Worm (Caenorhabditis elegans): ENCODE measurements around the gene ubh-3.

Gene ubh-3

ce11 chrV:6515344-6515743 is 6.7 kb upstream of the ubh-3 start:
- no peak for TF ChIP-seq B0019.2 (GFP tag; conservative IDR thresholded peaks at IDR 0.05)
- TF ChIP-seq hsf-1 (GFP tag; IDR thresholded peaks at IDR 0.05) = no peak
- TF ChIP-seq nfya-2 (GFP tag; IDR thresholded peaks at IDR 0.05) = 0 out of 2 replicates have a peak, but pooled peaks have one; percentile 34
- no peak for TF ChIP-seq lir-1 (GFP tag; conservative IDR thresholded peaks at IDR 0.05)
- no peak for TF ChIP-seq egl-44 (GFP tag; IDR thresholded peaks at IDR 0.05)
- no peak for TF ChIP-seq Y95B8A.8 (GFP tag; IDR thresholded peaks at IDR 0.05)
- no peak for TF ChIP-seq sptf-2 (GFP tag; optimal IDR thresholded peaks at IDR 0.05)
- TF ChIP-seq ztf-22 (GFP tag; optimal IDR thresholded peaks at IDR 0.05) = no peak
- TF ChIP-seq efl-1 (GFP tag; optimal IDR thresholded peaks at IDR 0.05) = no peak
- TF ChIP-seq nhr-27 (tag; optimal IDR thresholded peaks at IDR 0.05) = no peak
- TF ChIP-seq B0336.3 (GFP tag; IDR thresholded peaks at IDR 0.05) = peak; percentile 37; the same call in 1 of the 2 replicates
- no peak for TF ChIP-seq K11D2.4 (GFP tag; IDR thresholded peaks at IDR 0.05)
- TF ChIP-seq xnd-1 (tag; optimal IDR thresholded peaks at IDR 0.05) = no peak
- no peak for TF ChIP-seq F57A8.1 (GFP tag; optimal IDR thresholded peaks at IDR 0.05)
- no peak for TF ChIP-seq attf-6 (GFP tag; IDR thresholded peaks at IDR 0.05)
- TF ChIP-seq rpc-1 (optimal IDR thresholded peaks at IDR 0.05) = no peak
- no peak for TF ChIP-seq rpc-1 (tag; optimal IDR thresholded peaks at IDR 0.05)
- no peak for TF ChIP-seq Y53F4B.3 (GFP tag; IDR thresholded peaks at IDR 0.05)
- TF ChIP-seq zim-3 (tag; optimal IDR thresholded peaks at IDR 0.05) = no peak
- TF ChIP-seq lsl-1 (GFP tag; optimal IDR thresholded peaks at IDR 0.05) = no peak
- TF ChIP-seq rec-8 (tag; optimal IDR thresholded peaks at IDR 0.05) = no peak
- no peak for TF ChIP-seq mxl-1 (tag; optimal IDR thresholded peaks at IDR 0.05)
- no peak for TF ChIP-seq F52B5.7 (tag; optimal IDR thresholded peaks at IDR 0.05)
- no peak for TF ChIP-seq nfya-1 (tag; optimal IDR thresholded peaks at IDR 0.05; ENCODE audit: borderline replicate concordance, insufficient read depth)
- TF ChIP-seq nhr-90 (tag; optimal IDR thresholded peaks at IDR 0.05) = no peak
- TF ChIP-seq bed-1 (GFP tag; IDR thresholded peaks at IDR 0.05) = 0 out of 2 replicates have a peak, but pooled peaks have one; percentile 27
- TF ChIP-seq nfyb-1 (GFP tag; IDR thresholded peaks at IDR 0.05) = no peak
- TF ChIP-seq B0035.1 (tag; optimal IDR thresholded peaks at IDR 0.05) = no peak
- TF ChIP-seq hmg-20 (GFP tag; IDR thresholded peaks at IDR 0.05) = peak; percentile 4; the same call in 1 of the 2 replicates
- TF ChIP-seq B0261.1 (tag; optimal IDR thresholded peaks at IDR 0.05) = no peak
- no peak for TF ChIP-seq attf-5 (GFP tag; optimal IDR thresholded peaks at IDR 0.05)
- peak; percentile 55; the same call in 1 of the 2 replicates for TF ChIP-seq madf-3 (GFP tag; IDR thresholded peaks at IDR 0.05)
- no peak for TF ChIP-seq gei-17 (GFP tag; optimal IDR thresholded peaks at IDR 0.05)
- peak; percentile 21 for TF ChIP-seq pha-4 (tag; optimal IDR thresholded peaks at IDR 0.05)
- TF ChIP-seq cebp-1 (GFP tag; IDR thresholded peaks at IDR 0.05) = no peak
- no peak for TF ChIP-seq cebp-1 (tag; optimal IDR thresholded peaks at IDR 0.05)
- TF ChIP-seq dpl-1 (GFP tag; optimal IDR thresholded peaks at IDR 0.05) = no peak
- TF ChIP-seq ZK185.1 (tag; optimal IDR thresholded peaks at IDR 0.05; ENCODE audit: poor library complexity, severe bottlenecking) = peak; percentile 59
- TF ChIP-seq snpc-3.4 (tag; optimal IDR thresholded peaks at IDR 0.05) = no peak

- peak; percentile 27; the same call in 1 of the 2 replicates for TF ChIP-seq lin-26 (GFP tag; IDR thresholded peaks at IDR 0.05)
- TF ChIP-seq lin-35 (GFP tag; optimal IDR thresholded peaks at IDR 0.05) = peak in 1 of 3 experiments; percentile 59
- no peak for TF ChIP-seq C17E4.6 (GFP tag; IDR thresholded peaks at IDR 0.05)
- TF ChIP-seq ZK185.1 (tag; optimal IDR thresholded peaks at IDR 0.05; ENCODE audit: poor library complexity, severe bottlenecking) = peak; percentile 22
- TF ChIP-seq die-1 (tag; optimal IDR thresholded peaks at IDR 0.05) = peak; percentile 41
- peak; percentile 80 for TF ChIP-seq madf-3 (GFP tag; IDR thresholded peaks at IDR 0.05)
- TF ChIP-seq hsf-1 (GFP tag; IDR thresholded peaks at IDR 0.05) = peak; percentile 12; the same call in 1 of the 2 replicates
- peak; percentile 47 for TF ChIP-seq unc-130 (GFP tag; optimal IDR thresholded peaks at IDR 0.05)
- TF ChIP-seq hmg-1.2 (GFP tag; IDR thresholded peaks at IDR 0.05) = peak; percentile 51
- TF ChIP-seq tlf-1 (GFP tag; optimal IDR thresholded peaks at IDR 0.05) = peak; percentile 64
- TF ChIP-seq attf-5 (GFP tag; optimal IDR thresholded peaks at IDR 0.05) = peak; percentile 23
- no peak for TF ChIP-seq B0019.2 (GFP tag; conservative IDR thresholded peaks at IDR 0.05)
- TF ChIP-seq egl-18 (GFP tag; IDR thresholded peaks at IDR 0.05) = no peak
- peak; percentile 35 for TF ChIP-seq chd-7 (tag; optimal IDR thresholded peaks at IDR 0.05)
- peak; percentile 58; the same call in 1 of the 2 replicates for TF ChIP-seq mcd-1 (GFP tag; IDR thresholded peaks at IDR 0.05)
- peak; percentile 25 for TF ChIP-seq gei-17 (GFP tag; optimal IDR thresholded peaks at IDR 0.05)
- TF ChIP-seq nfyb-1 (GFP tag; IDR thresholded peaks at IDR 0.05) = peak; percentile 22; the same call in 1 of the 2 replicates
Measured at ce11 chrV:6514887-6515324, 6.3 kb upstream of the ubh-3 start, which contains the start of gene dpy-11. TSS of gene dpy-11 (minus strand) at chrV:6515240.
